Worm (Caenorhabditis elegans) whole organism, L3 larva: ENCODE data around the gene M163.5.
A peak's percentile ranks its signal among the peaks of the same experiment; 100 is the strongest.

Experiments used
- elt-1 ChIP-seq: fragments of 150-350 bp; optimal IDR thresholded peaks from 2 replicates; lab custom pipeline; 2014; ENCODE audit warnings: missing biosample characterization, missing genetic modification characterization
- lin-15B ChIP-seq: fragments of 150-350 bp; optimal IDR thresholded peaks from 2 replicates; lab custom pipeline; 2014; ENCODE audit warnings: missing biosample characterization, missing genetic modification characterization
- mdl-1 ChIP-seq: fragments of 150-350 bp; optimal IDR thresholded peaks from 2 replicates; lab custom pipeline; 2014; ENCODE audit warnings: missing biosample characterization, missing genetic modification characterization
- pqm-1 ChIP-seq: fragments of 150-350 bp; optimal IDR thresholded peaks from 2 replicates; lab custom pipeline; 2017; ENCODE audit warnings: missing biosample characterization, missing genetic modification characterization, inconsistent platforms
- sea-2 ChIP-seq: fragments of 150-350 bp; sonication (generic microtip); optimal IDR thresholded peaks from 4 replicates; lab custom pipeline; 2014; ENCODE audit warnings: missing biosample characterization, missing genetic modification reagents, missing genetic modification characterization
- skn-1 ChIP-seq: fragments of 150-350 bp; optimal IDR thresholded peaks from 2 replicates; lab custom pipeline; 2014; ENCODE audit warnings: missing biosample characterization, missing genetic modification characterization
- zag-1 ChIP-seq: fragments of 150-350 bp; optimal IDR thresholded peaks from 2 replicates; lab custom pipeline; 2014; ENCODE audit warnings: missing biosample characterization, missing genetic modification characterization

- no peak for TF ChIP-seq pqm-1 (tag; lab: Kevin White, UChicago)
- TF ChIP-seq lin-15B = peak; percentile 51
- no peak for TF ChIP-seq mdl-1
- peak; percentile 17 for TF ChIP-seq elt-1
- peak; percentile 55 for TF ChIP-seq skn-1 (tag; lab: Kevin White, UChicago)
- TF ChIP-seq zag-1 (tag; lab: Kevin White, UChicago) = no peak
- TF ChIP-seq sea-2 (GFP tag; lab: Kevin White, UChicago) = no peak
Observed at ce11 chrX:14480248-14480647, 6.4 kb downstream of the M163.5 start, which contains the start of gene gfi-3.
